Fruit fly (Drosophila melanogaster): ENCODE results near the gene CG33631.

DNA sequence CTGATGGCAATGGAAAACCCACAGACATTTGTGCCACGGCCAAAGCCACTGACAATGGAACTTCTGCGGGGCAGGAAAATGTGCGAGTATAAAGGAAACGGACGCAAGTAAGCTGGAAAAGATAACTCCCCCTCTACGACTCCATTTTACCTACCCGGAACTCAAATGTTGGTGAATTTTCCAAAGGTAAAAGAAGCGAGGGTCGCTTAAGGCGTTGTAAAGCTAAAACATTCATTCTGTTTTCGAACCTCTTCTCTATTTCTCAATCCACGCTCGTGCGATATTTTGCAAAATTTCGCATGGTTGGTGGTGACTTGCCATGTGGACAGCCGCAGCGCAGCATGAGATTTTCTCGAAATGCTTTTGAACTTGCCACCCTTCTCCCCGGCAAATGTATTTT, 7.2 kb upstream of the CG33631 start:
- TF ChIP-seq pan (optimal IDR thresholded peaks at IDR 0.05), result no peak
- no peak for TF ChIP-seq EcR (GFP tag; optimal IDR thresholded peaks at IDR 0.05)
